Worm (Caenorhabditis elegans) whole organism, early embryonic: ENCODE measurements around the gene mlp-1.

Source experiments
- ama-1 ChIP-seq: fragments of 150-350 bp; optimal IDR thresholded peaks from 2 replicates; lab custom pipeline; 2014
- ceh-36 ChIP-seq: sonication (generic microtip); optimal IDR thresholded peaks from 2 replicates; lab custom pipeline; 2016; ENCODE audit warnings: missing genetic modification characterization, inconsistent platforms, missing compliant biosample characterization
- flt-1 ChIP-seq: fragments of 200-800 bp; sonication (Bioruptor generic); IDR thresholded peaks from 2 replicates; pipeline ENCODE4 v1.3.6; 2022; ENCODE audit warnings: missing genetic modification characterization, missing compliant biosample characterization
- tbx-37 ChIP-seq: fragments of 200-800 bp; sonication (Bioruptor generic); conservative IDR thresholded peaks from 2 replicates; pipeline ENCODE4 v1.3.6; 2022; ENCODE audit warnings: missing genetic modification reagents, missing genetic modification characterization, missing compliant biosample characterization
- tra-4 ChIP-seq: sonication (generic microtip); optimal IDR thresholded peaks from 2 replicates; lab custom pipeline; 2017; ENCODE audit warnings: missing genetic modification characterization, missing compliant biosample characterization

- TF ChIP-seq ama-1 (no peak), tbx-37 (no peak), flt-1 (GFP tag; lab: Robert Waterston, UW) (no peak), ceh-36 (tag; lab: Kevin White, UChicago) (no peak), tra-4 (tag; lab: Kevin White, UChicago) (no peak)
Observed at ce11 chrIII:5950756-5951345, 24.0 kb downstream of the mlp-1 start.
